Fruit fly (Drosophila melanogaster): Measurements from ENCODE around the gene CG2750.

DNA sequence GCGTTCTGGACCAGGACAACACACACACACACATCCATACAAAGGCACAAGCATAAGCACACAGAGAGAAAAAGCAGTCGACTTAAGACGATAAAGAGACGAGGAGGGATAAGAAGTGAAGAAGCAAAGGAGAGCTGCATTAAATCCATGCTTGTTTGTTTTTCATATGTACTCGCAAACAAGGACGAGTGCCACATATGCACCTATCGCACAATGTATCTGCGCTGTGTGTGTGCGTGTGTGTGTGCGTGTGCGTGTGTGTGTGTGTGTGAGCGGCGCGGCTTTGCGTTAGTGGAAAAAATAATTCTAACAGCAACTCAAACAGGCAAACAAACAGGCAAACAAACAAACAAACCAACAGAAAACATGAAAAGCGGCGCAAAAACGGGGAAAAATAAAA, 12.3 kb downstream of the CG2750 start:
- TF ChIP-seq usp (GFP tag; optimal IDR thresholded peaks at IDR 0.05) (no peak), Rel (GFP tag; optimal IDR thresholded peaks at IDR 0.05) (no peak), Rel (tag; optimal IDR thresholded peaks at IDR 0.05) (no peak), psq (GFP tag; optimal IDR thresholded peaks at IDR 0.05) (no peak), CG32264 (GFP tag; optimal IDR thresholded peaks at IDR 0.05) (no peak), CG9705 (GFP tag; optimal IDR thresholded peaks at IDR 0.05) (no peak), sv (GFP tag; optimal IDR thresholded peaks at IDR 0.05) (no peak), tai (GFP tag; optimal IDR thresholded peaks at IDR 0.05) (no peak), Hr78 (GFP tag; optimal IDR thresholded peaks at IDR 0.05) (no peak), Mio (GFP tag; optimal IDR thresholded peaks at IDR 0.05) (no peak), Hnf4 (GFP tag; optimal IDR thresholded peaks at IDR 0.05) (no peak)

All from whole organism, wandering third instar larva.